Worm (Caenorhabditis elegans) whole organism, mixed stage, embryonic: ENCODE results near the gene pes-5.

Experiments used
- M03D4.4 ChIP-seq: sonication (generic microtip); optimal IDR thresholded peaks from 2 replicates; lab custom pipeline; 2017; ENCODE audit warnings: mild to moderate bottlenecking, missing genetic modification characterization, missing compliant biosample characterization
- blmp-1 ChIP-seq: fragments of 150-350 bp; optimal IDR thresholded peaks from 2 replicates; lab custom pipeline; 2014; ENCODE audit warnings: missing biosample characterization, missing genetic modification characterization
- ceh-39 ChIP-seq: fragments of 150-350 bp; optimal IDR thresholded peaks from 2 replicates; lab custom pipeline; 2014; ENCODE audit warnings: missing biosample characterization, missing genetic modification characterization
- ceh-43 ChIP-seq: fragments of 200-800 bp; sonication (Bioruptor generic); optimal IDR thresholded peaks from 2 replicates; lab custom pipeline; 2018; ENCODE audit warnings: mild to moderate bottlenecking, missing genetic modification characterization, moderate library complexity, missing compliant biosample characterization
- ceh-83 ChIP-seq: fragments of 200-800 bp; sonication (Bioruptor generic); optimal IDR thresholded peaks from 2 replicates; lab custom pipeline; 2018; ENCODE audit warnings: mild to moderate bottlenecking, missing genetic modification characterization, missing compliant biosample characterization
- ces-1 ChIP-seq: fragments of 150-350 bp; optimal IDR thresholded peaks from 2 replicates; lab custom pipeline; 2014; ENCODE audit warnings: missing biosample characterization, missing genetic modification reagents, missing genetic modification characterization
- cnd-1 ChIP-seq: fragments of 200-800 bp; sonication (Bioruptor generic); optimal IDR thresholded peaks from 2 replicates; lab custom pipeline; 2018; ENCODE audit warnings: mild to moderate bottlenecking, missing genetic modification characterization, missing compliant biosample characterization
- drap-1 ChIP-seq: fragments of 200-800 bp; sonication (Bioruptor generic); optimal IDR thresholded peaks from 3 replicates; lab custom pipeline; 2018; ENCODE audit warnings: mild to moderate bottlenecking, missing genetic modification characterization, missing compliant biosample characterization
- elt-1 ChIP-seq: sonication (generic microtip); optimal IDR thresholded peaks from 2 replicates; lab custom pipeline; 2017; ENCODE audit warnings: missing genetic modification characterization, mild to moderate bottlenecking, missing compliant biosample characterization, antibody characterized with exemption, moderate library complexity, borderline replicate concordance; ENCODE audit not compliant: insufficient read depth
- flh-1 ChIP-seq: fragments of 200-800 bp; sonication (Bioruptor generic); optimal IDR thresholded peaks from 2 replicates; lab custom pipeline; 2018; ENCODE audit warnings: mild to moderate bottlenecking, missing genetic modification characterization, moderate library complexity, missing compliant biosample characterization
- ham-2 ChIP-seq: fragments of 200-800 bp; sonication (Bioruptor generic); optimal IDR thresholded peaks from 2 replicates; lab custom pipeline; 2018; ENCODE audit warnings: mild to moderate bottlenecking, missing genetic modification characterization, missing compliant biosample characterization
- hlh-1 ChIP-seq: fragments of 150-350 bp; optimal IDR thresholded peaks from 2 replicates; lab custom pipeline; 2014; ENCODE audit warnings: missing biosample characterization, missing genetic modification reagents, missing genetic modification characterization
- lin-13 ChIP-seq: fragments of 150-350 bp; optimal IDR thresholded peaks from 2 replicates; lab custom pipeline; 2014; ENCODE audit warnings: missing biosample characterization, missing genetic modification characterization
- lin-32 ChIP-seq: fragments of 200-800 bp; sonication (Bioruptor generic); optimal IDR thresholded peaks from 2 replicates; lab custom pipeline; 2018; ENCODE audit warnings: mild to moderate bottlenecking, missing genetic modification characterization, missing compliant biosample characterization
- lsy-2 ChIP-seq: fragments of 150-350 bp; optimal IDR thresholded peaks from 2 replicates; lab custom pipeline; 2014; ENCODE audit warnings: missing biosample characterization, missing genetic modification characterization
- nhr-12 ChIP-seq: fragments of 150-350 bp; optimal IDR thresholded peaks from 2 replicates; lab custom pipeline; 2014; ENCODE audit warnings: missing biosample characterization, missing genetic modification characterization
- nhr-2 ChIP-seq: fragments of 150-350 bp; optimal IDR thresholded peaks from 2 replicates; lab custom pipeline; 2014; ENCODE audit warnings: missing biosample characterization, missing genetic modification characterization
- nhr-28 ChIP-seq: fragments of 150-350 bp; optimal IDR thresholded peaks from 2 replicates; lab custom pipeline; 2014; ENCODE audit warnings: missing biosample characterization, missing genetic modification characterization
- nhr-76 ChIP-seq: sonication (generic microtip); optimal IDR thresholded peaks from 2 replicates; lab custom pipeline; 2017; ENCODE audit warnings: missing biosample characterization, missing genetic modification characterization
- pha-4 ChIP-seq: fragments of 150-350 bp; optimal IDR thresholded peaks from 2 replicates; lab custom pipeline; 2018; ENCODE audit warnings: missing biosample characterization, missing genetic modification reagents, missing genetic modification characterization
- sem-2 ChIP-seq: fragments of 200-800 bp; sonication (Bioruptor generic); optimal IDR thresholded peaks from 2 replicates; lab custom pipeline; 2018; ENCODE audit warnings: mild to moderate bottlenecking, missing genetic modification characterization, missing compliant biosample characterization
- snpc-4 ChIP-seq: fragments of 150-350 bp; optimal IDR thresholded peaks from 2 replicates; lab custom pipeline; 2014; ENCODE audit warnings: missing biosample characterization, missing genetic modification characterization
- sptf-1 ChIP-seq: sonication (generic microtip); optimal IDR thresholded peaks from 2 replicates; lab custom pipeline; 2017; ENCODE audit warnings: mild to moderate bottlenecking, missing genetic modification characterization, moderate library complexity, missing compliant biosample characterization
- tbx-8 ChIP-seq: fragments of 200-800 bp; sonication (Bioruptor generic); optimal IDR thresholded peaks from 2 replicates; lab custom pipeline; 2018; ENCODE audit warnings: mild to moderate bottlenecking, missing genetic modification characterization, moderate library complexity, missing compliant biosample characterization
- unc-120 ChIP-seq: sonication (generic microtip); optimal IDR thresholded peaks from 2 replicates; lab custom pipeline; 2017; ENCODE audit warnings: missing genetic modification characterization, missing compliant biosample characterization; ENCODE audit not compliant: poor library complexity, severe bottlenecking
- unc-39 ChIP-seq: fragments of 150-350 bp; optimal IDR thresholded peaks from 2 replicates; lab custom pipeline; 2014; ENCODE audit warnings: missing biosample characterization, missing genetic modification characterization
- unc-62 ChIP-seq: fragments of 150-350 bp; optimal IDR thresholded peaks from 2 replicates; lab custom pipeline; 2014; ENCODE audit warnings: missing biosample characterization, missing genetic modification reagents, missing genetic modification characterization
- zip-8 ChIP-seq: fragments of 150-350 bp; optimal IDR thresholded peaks from 2 replicates; lab custom pipeline; 2014; ENCODE audit warnings: missing biosample characterization, missing genetic modification characterization
- ztf-11 ChIP-seq: fragments of 150-350 bp; optimal IDR thresholded peaks from 2 replicates; lab custom pipeline; 2014; ENCODE audit warnings: missing biosample characterization, missing genetic modification characterization

pes-5 gene

DNA sequence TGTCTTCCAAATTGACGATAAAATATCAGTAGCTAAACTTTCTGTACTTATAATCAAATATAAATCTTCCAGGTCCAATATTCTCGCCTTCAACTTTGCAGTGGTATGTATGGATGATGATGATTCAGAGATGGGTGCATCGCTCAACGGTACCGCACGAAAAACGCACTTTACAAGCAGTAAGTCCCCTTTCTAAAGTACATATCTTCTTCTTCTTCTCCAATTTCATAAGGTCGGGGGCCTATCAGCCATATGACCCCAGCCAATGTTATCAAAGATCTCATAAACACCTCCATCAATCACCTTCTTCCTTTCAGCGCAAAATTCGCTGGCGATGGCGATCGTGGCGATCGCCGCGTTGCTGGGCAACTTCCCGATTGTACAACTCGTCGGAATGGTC is 13.6 kb upstream of the pes-5 start:
- no peak for TF ChIP-seq tbx-8
- TF ChIP-seq pha-4 (tag; lab: Kevin White, UChicago) = no peak
- TF ChIP-seq nhr-28 (tag; lab: Kevin White, UChicago) = no peak
- no peak for TF ChIP-seq ceh-39 (tag; lab: Kevin White, UChicago)

DNA sequence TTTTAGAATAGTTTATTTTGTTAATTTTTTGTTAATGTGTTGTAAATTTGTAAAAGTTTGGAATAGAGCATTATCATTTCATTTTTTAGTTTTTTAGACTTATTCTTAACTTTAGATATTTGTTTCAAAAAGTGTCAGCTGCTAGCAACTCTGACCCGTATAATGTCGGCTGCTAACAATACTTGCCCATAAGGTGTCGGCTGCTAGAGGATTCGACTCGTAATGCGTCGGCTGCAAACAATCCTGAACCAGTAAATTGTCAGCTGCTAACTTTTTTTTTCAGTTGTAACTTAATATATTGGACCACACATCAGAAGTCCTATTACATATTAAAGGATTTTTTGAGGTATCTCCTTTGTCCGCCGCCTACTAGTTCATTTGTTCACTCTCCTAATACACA is 12.9 kb upstream of the pes-5 start:
- TF ChIP-seq nhr-12 (tag; lab: Kevin White, UChicago) (no peak), ces-1 (GFP tag; lab: Kevin White, UChicago) (no peak), lin-32 (GFP tag; lab: Kevin White, UChicago) (no peak), nhr-28 (tag; lab: Kevin White, UChicago) (no peak), hlh-1 (tag; lab: Kevin White, UChicago) (no peak), ztf-11 (tag; lab: Kevin White, UChicago) (no peak), unc-120 (tag; lab: Kevin White, UChicago) (no peak), drap-1 (GFP tag; lab: Kevin White, UChicago) (no peak), unc-62 (GFP tag; lab: Kevin White, UChicago) (no peak), zip-8 (tag; lab: Kevin White, UChicago) (no peak), pha-4 (tag; lab: Kevin White, UChicago) (no peak), cnd-1 (tag; lab: Kevin White, UChicago) (no peak), M03D4.4 (tag; lab: Kevin White, UChicago) (no peak)

DNA sequence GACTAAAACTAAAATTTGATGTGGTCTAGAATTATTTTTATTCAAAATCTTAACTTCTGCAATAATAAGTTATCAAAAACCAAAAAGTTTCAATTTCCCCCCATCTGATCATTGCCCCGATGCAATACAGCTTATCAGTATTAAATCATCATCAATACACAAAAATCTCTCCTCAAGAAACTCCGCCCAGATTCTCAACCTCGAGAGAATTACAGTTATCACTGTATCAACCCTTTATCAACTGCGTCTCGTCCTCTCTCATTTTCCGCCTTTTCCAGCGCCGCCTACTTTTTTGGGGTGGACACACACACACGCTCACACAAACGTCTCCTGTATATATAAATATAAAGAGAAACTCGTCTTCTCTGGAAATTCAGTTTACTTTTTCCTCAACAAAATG is 12.5 kb upstream of the pes-5 start, which contains the start of gene T27D12.1:
TSS of gene T27D12.1 (plus strand) at position 301 of the 400 bp plus-strand sequence.
- TF ChIP-seq ceh-39 (tag; lab: Kevin White, UChicago) (no peak), unc-39 (tag; lab: Kevin White, UChicago) (no peak), sem-2 (GFP tag; lab: Kevin White, UChicago) (no peak), nhr-28 (tag; lab: Kevin White, UChicago) (no peak), M03D4.4 (tag; lab: Kevin White, UChicago) (no peak), ceh-83 (no peak), lin-32 (GFP tag; lab: Kevin White, UChicago) (no peak), drap-1 (GFP tag; lab: Kevin White, UChicago) (no peak)

DNA sequence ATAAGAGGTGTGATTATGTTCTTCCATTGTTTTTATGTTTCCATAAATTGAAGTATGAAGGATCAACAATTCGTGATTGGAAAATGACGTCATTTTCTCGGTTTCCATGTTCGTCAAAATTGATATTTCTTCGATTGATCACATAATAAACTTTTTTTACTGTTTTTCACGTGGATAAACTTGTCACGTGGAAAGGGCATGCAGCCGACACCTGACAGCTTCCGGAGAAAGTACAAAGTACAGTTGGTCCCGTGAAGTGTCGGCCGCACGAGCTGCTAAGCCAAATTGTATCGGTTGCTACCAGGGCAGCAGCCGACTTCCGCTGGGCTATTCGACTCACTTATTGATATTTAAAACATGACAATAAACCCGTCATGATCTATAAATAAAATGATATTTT is 11.8 kb upstream of the pes-5 start:
- no peak for TF ChIP-seq sptf-1 (tag; lab: Kevin White, UChicago)
- TF ChIP-seq ceh-83 = no peak
- TF ChIP-seq flh-1 = no peak
- TF ChIP-seq ham-2 (GFP tag; lab: Kevin White, UChicago) = peak; percentile 49

DNA sequence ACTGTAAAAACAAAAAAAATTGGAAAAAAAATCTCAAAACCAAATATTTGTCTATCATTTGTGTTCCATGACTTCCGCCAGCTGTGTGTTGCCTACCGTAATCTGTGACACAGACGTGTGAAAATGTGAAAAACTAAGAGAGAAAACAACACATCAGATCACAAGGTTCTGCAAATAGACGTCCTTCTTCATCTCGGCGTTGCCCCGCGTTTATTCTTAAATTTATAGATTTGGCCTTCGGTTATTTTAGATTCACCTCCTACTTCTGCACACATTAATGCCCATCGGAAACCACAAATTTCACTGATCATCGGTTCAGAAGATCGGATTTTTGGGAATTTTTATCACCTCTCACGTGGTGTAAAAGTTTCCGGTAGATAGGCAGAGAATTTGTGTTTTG is 9.3 kb upstream of the pes-5 start:
- no peak for TF ChIP-seq nhr-76

DNA sequence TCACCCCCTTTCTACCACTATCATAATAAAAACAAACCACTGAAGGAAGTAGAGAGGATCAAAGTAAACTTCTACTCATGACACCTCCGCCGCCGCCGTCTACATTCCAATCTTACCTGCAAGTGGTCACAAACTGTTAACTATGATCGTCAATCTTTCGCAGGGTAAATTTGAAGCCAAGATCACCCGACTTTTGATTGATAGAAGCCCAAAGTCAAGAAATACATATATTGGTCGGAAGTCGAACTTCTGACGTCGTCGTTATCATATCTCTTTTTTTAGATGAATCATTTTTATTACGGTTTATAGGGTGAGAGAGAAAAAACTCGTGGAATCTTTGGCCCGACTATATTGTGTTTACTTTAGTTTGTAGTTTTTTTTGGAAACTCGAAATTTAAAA is 8.5 kb upstream of the pes-5 start:
- TF ChIP-seq cnd-1 (tag; lab: Kevin White, UChicago) = no peak
- TF ChIP-seq nhr-12 (tag; lab: Kevin White, UChicago) = no peak
- TF ChIP-seq sptf-1 (tag; lab: Kevin White, UChicago) = no peak
- no peak for TF ChIP-seq blmp-1 (tag; lab: Kevin White, UChicago)
- no peak for TF ChIP-seq tbx-8
- TF ChIP-seq lin-32 (GFP tag; lab: Kevin White, UChicago) = no peak
- TF ChIP-seq zip-8 (tag; lab: Kevin White, UChicago) = no peak
- TF ChIP-seq lsy-2 (tag; lab: Kevin White, UChicago) = no peak
- TF ChIP-seq pha-4 (tag; lab: Kevin White, UChicago) = no peak

DNA sequence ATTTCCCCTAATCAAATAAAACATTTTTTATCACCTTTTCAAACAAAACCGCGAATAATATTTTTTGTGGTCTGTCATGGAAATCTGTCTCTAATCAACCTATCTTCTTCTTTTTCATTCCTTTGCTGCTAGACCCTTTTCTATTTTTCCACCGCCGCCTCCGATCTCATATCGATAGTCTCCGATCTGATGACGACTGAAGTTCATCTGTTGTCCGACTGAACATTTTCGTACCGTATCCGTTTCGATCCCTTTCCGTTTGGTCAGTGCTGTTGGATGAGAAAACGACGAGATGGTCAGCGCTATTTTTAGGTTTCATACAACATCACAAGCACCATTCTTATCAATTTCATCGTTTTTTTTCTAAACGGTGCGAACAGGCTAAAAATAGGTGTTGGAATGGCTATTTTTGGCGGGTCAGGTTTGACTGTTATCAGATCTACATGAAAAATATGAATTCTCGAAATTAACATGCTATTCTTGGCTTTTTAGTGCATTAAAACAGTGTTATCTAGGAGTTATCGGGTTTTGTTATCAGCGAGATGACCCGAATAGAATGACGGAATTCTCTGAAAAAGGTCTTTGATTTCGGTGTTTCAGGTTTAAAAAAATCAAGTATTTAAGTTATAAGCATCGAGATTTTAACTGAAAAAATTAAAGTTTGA is 6.9 kb upstream of the pes-5 start:
- no peak for TF ChIP-seq unc-62 (GFP tag; lab: Kevin White, UChicago)
- TF ChIP-seq M03D4.4 (tag; lab: Kevin White, UChicago) = no peak
- no peak for TF ChIP-seq ces-1 (GFP tag; lab: Kevin White, UChicago)
- TF ChIP-seq sem-2 (GFP tag; lab: Kevin White, UChicago) = no peak
- TF ChIP-seq ceh-83 = no peak
- no peak for TF ChIP-seq ceh-39 (tag; lab: Kevin White, UChicago)
- no peak for TF ChIP-seq elt-1 (tag; lab: Kevin White, UChicago)
- no peak for TF ChIP-seq ztf-11 (tag; lab: Kevin White, UChicago)
- TF ChIP-seq ceh-43 (GFP tag; lab: Kevin White, UChicago) = no peak
- no peak for TF ChIP-seq nhr-2
- TF ChIP-seq lin-13 (tag; lab: Kevin White, UChicago) = no peak
- TF ChIP-seq lin-32 (GFP tag; lab: Kevin White, UChicago) = no peak
- TF ChIP-seq snpc-4 (tag; lab: Kevin White, UChicago) = no peak
